Worm (Caenorhabditis elegans) whole organism, L1 larva: ENCODE measurements around the gene M195.2.

Experiments
- efl-3 ChIP-seq: fragments of 200-800 bp; sonication (Bioruptor generic); optimal IDR thresholded peaks from 2 replicates; lab custom pipeline; 2018; ENCODE audit warnings: mild to moderate bottlenecking, missing genetic modification characterization, missing compliant biosample characterization
- ets-5 ChIP-seq: fragments of 200-800 bp; sonication (Bioruptor generic); IDR thresholded peaks from 2 replicates; pipeline ENCODE4 v1.3.6; 2022; ENCODE audit warnings: missing genetic modification characterization, missing compliant biosample characterization
- fos-1 ChIP-seq: fragments of 150-350 bp; optimal IDR thresholded peaks from 2 replicates; lab custom pipeline; 2014; ENCODE audit warnings: missing biosample characterization, missing genetic modification characterization
- lin-15B ChIP-seq: fragments of 150-350 bp; sonication (generic microtip); optimal IDR thresholded peaks from 3 replicates; lab custom pipeline; 2014; ENCODE audit warnings: missing biosample characterization, missing genetic modification characterization
- lin-35 ChIP-seq, 2 experiments: fragments of 150-350 bp; optimal IDR thresholded peaks; 2 replicates each; lab custom pipeline; 2014; ENCODE audit warnings: missing biosample characterization in 2 of 2, missing genetic modification characterization in 2 of 2, missing genetic modification reagents in 2 of 2
- mep-1 ChIP-seq: fragments of 150-350 bp; optimal IDR thresholded peaks from 2 replicates; lab custom pipeline; 2014; ENCODE audit warnings: missing biosample characterization, missing genetic modification characterization
- nhr-237 ChIP-seq: fragments of 150-350 bp; optimal IDR thresholded peaks from 2 replicates; lab custom pipeline; 2014; ENCODE audit warnings: missing biosample characterization, missing genetic modification characterization
- pqm-1 ChIP-seq: sonication (generic microtip); optimal IDR thresholded peaks from 3 replicates; lab custom pipeline; 2017; ENCODE audit warnings: missing biosample characterization, missing genetic modification characterization
- sptf-1 ChIP-seq: fragments of 150-350 bp; optimal IDR thresholded peaks from 2 replicates; lab custom pipeline; 2014; ENCODE audit warnings: missing biosample characterization, missing genetic modification characterization
- unc-62 ChIP-seq: fragments of 150-350 bp; optimal IDR thresholded peaks from 2 replicates; lab custom pipeline; 2014; ENCODE audit warnings: missing biosample characterization, missing genetic modification reagents, missing genetic modification characterization

DNA sequence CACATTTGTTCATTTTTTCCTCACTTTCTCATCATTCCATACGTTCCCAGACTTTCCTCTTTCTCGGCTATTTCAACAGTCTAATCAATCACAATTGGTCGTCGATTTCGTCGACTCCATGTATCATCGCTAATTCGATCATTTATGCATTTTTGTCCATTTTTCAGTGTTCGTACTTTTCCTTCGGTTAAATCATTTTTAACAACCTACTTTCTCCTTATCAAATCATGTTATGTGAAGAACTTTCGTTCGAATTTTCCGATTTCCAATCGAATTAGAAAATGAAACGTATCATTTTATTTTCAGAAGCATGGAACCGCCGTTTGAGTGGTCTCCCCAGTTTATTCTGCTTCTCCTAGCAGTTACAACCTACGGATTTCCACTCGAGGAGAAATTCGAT, 14.2 kb upstream of the M195.2 start, which contains the start of gene eff-1:
- TF ChIP-seq efl-3 (GFP tag; lab: Kevin White, UChicago) = no peak
- TF ChIP-seq pqm-1 = no peak
- TF ChIP-seq lin-15B (tag; lab: Kevin White, UChicago) = no peak
- TF ChIP-seq mep-1 (tag; lab: Kevin White, UChicago) = no peak
- no peak for TF ChIP-seq ets-5 (GFP tag; lab: Robert Waterston, UW)
- TF ChIP-seq unc-62 = no peak
- TF ChIP-seq lin-35 (GFP tag; optimal IDR thresholded peaks at IDR 0.05; lab: Kevin White, UChicago) = no peak
- no peak for TF ChIP-seq fos-1 (tag; lab: Kevin White, UChicago)
- TF ChIP-seq nhr-237 = no peak
- no peak for TF ChIP-seq sptf-1 (tag; lab: Kevin White, UChicago)
